Fruit fly (Drosophila melanogaster) whole organism, prepupa: ENCODE measurements around the gene CG33688.

ENCODE experiments used
- Blimp-1 ChIP-seq: fragments of 200-800 bp; sonication (Bioruptor generic); optimal IDR thresholded peaks from 3 replicates; lab custom pipeline; 2017; ENCODE audit warnings: missing biosample characterization, missing genetic modification characterization, mild to moderate bottlenecking, moderate library complexity, missing genetic modification reagents
- CG10631 ChIP-seq: fragments of 200-800 bp; sonication (Bioruptor generic); optimal IDR thresholded peaks from 2 replicates; lab custom pipeline; 2016; ENCODE audit warnings: missing biosample characterization, missing genetic modification characterization
- CG11294 ChIP-seq: fragments of 200-800 bp; sonication (Bioruptor generic); IDR thresholded peaks from 2 replicates; pipeline ENCODE4 v1.3.6; 2022; ENCODE audit warnings: missing biosample characterization, missing genetic modification characterization
- CG11762 ChIP-seq: fragments of 200-800 bp; sonication (Bioruptor generic); optimal IDR thresholded peaks from 3 replicates; lab custom pipeline; 2016; ENCODE audit warnings: missing biosample characterization, missing genetic modification characterization; ENCODE audit not compliant: insufficient read depth
- CG11902 ChIP-seq: fragments of 200-800 bp; sonication (Bioruptor generic); optimal IDR thresholded peaks from 3 replicates; lab custom pipeline; 2016; ENCODE audit warnings: missing biosample characterization, missing genetic modification characterization
- CG1621 ChIP-seq: fragments of 200-800 bp; sonication (Bioruptor generic); optimal IDR thresholded peaks from 3 replicates; lab custom pipeline; 2018; ENCODE audit warnings: missing biosample characterization, mild to moderate bottlenecking, missing genetic modification characterization
- CG16779 ChIP-seq: fragments of 200-800 bp; sonication (Bioruptor generic); optimal IDR thresholded peaks from 3 replicates; lab custom pipeline; 2017; ENCODE audit warnings: missing biosample characterization, mild to moderate bottlenecking, missing genetic modification characterization
- CG3032 ChIP-seq: fragments of 200-800 bp; optimal IDR thresholded peaks from 2 replicates; lab custom pipeline; 2019; ENCODE audit warnings: missing biosample characterization, mild to moderate bottlenecking, missing genetic modification characterization, moderate library complexity
- CG34406 ChIP-seq: fragments of 200-800 bp; sonication (Bioruptor generic); optimal IDR thresholded peaks from 3 replicates; lab custom pipeline; 2016; ENCODE audit warnings: missing biosample characterization, missing genetic modification characterization
- CG3919 ChIP-seq: fragments of 200-800 bp; sonication (Bioruptor generic); optimal IDR thresholded peaks from 3 replicates; lab custom pipeline; 2016; ENCODE audit warnings: missing biosample characterization, missing genetic modification characterization
- CG4318 ChIP-seq: fragments of 200-800 bp; sonication (Bioruptor generic); optimal IDR thresholded peaks from 3 replicates; lab custom pipeline; 2017; ENCODE audit warnings: missing biosample characterization, mild to moderate bottlenecking, missing genetic modification characterization
- CG6163 ChIP-seq: fragments of 200-800 bp; sonication (Bioruptor generic); IDR thresholded peaks from 3 replicates; pipeline ENCODE4 v1.3.6; 2022; ENCODE audit warnings: missing biosample characterization, missing genetic modification characterization
- CG6276 ChIP-seq: fragments of 200-800 bp; sonication (Bioruptor generic); optimal IDR thresholded peaks from 2 replicates; lab custom pipeline; 2017; ENCODE audit warnings: missing biosample characterization, mild to moderate bottlenecking, missing genetic modification characterization
- CG6808 ChIP-seq: fragments of 200-800 bp; sonication (Bioruptor generic); optimal IDR thresholded peaks from 3 replicates; lab custom pipeline; 2017; ENCODE audit warnings: missing biosample characterization, missing genetic modification characterization, mild to moderate bottlenecking, moderate library complexity, missing genetic modification reagents
- CG6854 ChIP-seq: fragments of 200-800 bp; sonication (Bioruptor generic); optimal IDR thresholded peaks from 2 replicates; lab custom pipeline; 2017; ENCODE audit warnings: missing biosample characterization, mild to moderate bottlenecking, missing genetic modification characterization
- CG7368 ChIP-seq: fragments of 200-800 bp; sonication (Bioruptor generic); optimal IDR thresholded peaks from 3 replicates; lab custom pipeline; 2016; ENCODE audit warnings: missing biosample characterization, missing genetic modification characterization
- CG8119 ChIP-seq: fragments of 200-800 bp; sonication (Bioruptor generic); IDR thresholded peaks from 3 replicates; pipeline ENCODE4 v1.3.6; 2022; ENCODE audit warnings: missing biosample characterization, missing genetic modification characterization
- CG8319 ChIP-seq: fragments of 200-800 bp; sonication (Bioruptor generic); optimal IDR thresholded peaks from 3 replicates; lab custom pipeline; 2016; ENCODE audit warnings: missing biosample characterization, missing genetic modification characterization
- CG8632 ChIP-seq: fragments of 200-800 bp; sonication (Bioruptor generic); optimal IDR thresholded peaks from 3 replicates; lab custom pipeline; 2016; ENCODE audit warnings: missing biosample characterization, missing genetic modification characterization
- Eip78C ChIP-seq: fragments of 200-800 bp; sonication (Bioruptor generic); peaks from one replicate; lab custom pipeline; 2016; ENCODE audit warnings: missing biosample characterization, missing genetic modification characterization
- Ets21C ChIP-seq: fragments of 200-800 bp; sonication (Bioruptor generic); optimal IDR thresholded peaks from 3 replicates; lab custom pipeline; 2016; ENCODE audit warnings: missing biosample characterization, missing genetic modification characterization
- Ets96B ChIP-seq: fragments of 200-800 bp; optimal IDR thresholded peaks from 2 replicates; lab custom pipeline; 2019; ENCODE audit warnings: missing biosample characterization, mild to moderate bottlenecking, missing genetic modification characterization, moderate library complexity
- Gug ChIP-seq: fragments of 200-800 bp; sonication (Bioruptor generic); IDR thresholded peaks from 2 replicates; pipeline ENCODE4 v1.3.6; 2022; ENCODE audit warnings: missing biosample characterization, missing genetic modification characterization
- Hr38 ChIP-seq: sonication (Bioruptor generic); optimal IDR thresholded peaks from 2 replicates; lab custom pipeline; 2016; ENCODE audit warnings: missing biosample characterization, missing genetic modification characterization
- Hr4 ChIP-seq: fragments of 200-800 bp; sonication (Bioruptor generic); optimal IDR thresholded peaks from 3 replicates; lab custom pipeline; 2016; ENCODE audit warnings: missing biosample characterization, missing genetic modification characterization
- Met ChIP-seq: fragments of 200-800 bp; sonication (Bioruptor generic); optimal IDR thresholded peaks from 3 replicates; lab custom pipeline; 2016; ENCODE audit warnings: missing biosample characterization, missing genetic modification characterization
- OdsH ChIP-seq: fragments of 200-800 bp; sonication (Bioruptor generic); optimal IDR thresholded peaks from 3 replicates; lab custom pipeline; 2016; ENCODE audit warnings: missing biosample characterization, missing genetic modification characterization
- Smox ChIP-seq: fragments of 200-800 bp; sonication (Bioruptor generic); optimal IDR thresholded peaks from 3 replicates; lab custom pipeline; 2016; ENCODE audit warnings: missing biosample characterization, missing genetic modification characterization
- Sox102F ChIP-seq: fragments of 200-800 bp; sonication (Bioruptor generic); optimal IDR thresholded peaks from 2 replicates; lab custom pipeline; 2016; ENCODE audit warnings: missing biosample characterization, mild to moderate bottlenecking, missing genetic modification characterization
- Sox14 ChIP-seq: fragments of 200-800 bp; sonication (Bioruptor generic); optimal IDR thresholded peaks from 3 replicates; lab custom pipeline; 2016; ENCODE audit warnings: missing biosample characterization, missing genetic modification characterization
- Sox15 ChIP-seq: fragments of 200-800 bp; sonication (Bioruptor generic); optimal IDR thresholded peaks from 3 replicates; lab custom pipeline; 2016; ENCODE audit warnings: missing biosample characterization, missing genetic modification characterization
- achi ChIP-seq: fragments of 200-800 bp; sonication (Bioruptor generic); optimal IDR thresholded peaks from 3 replicates; lab custom pipeline; 2016; ENCODE audit warnings: missing biosample characterization, missing genetic modification characterization
- acj6 ChIP-seq: fragments of 200-800 bp; sonication (Bioruptor generic); optimal IDR thresholded peaks from 3 replicates; lab custom pipeline; 2016; ENCODE audit warnings: missing biosample characterization, missing genetic modification characterization
- cyc ChIP-seq: fragments of 200-800 bp; sonication (Bioruptor generic); optimal IDR thresholded peaks from 3 replicates; lab custom pipeline; 2016; ENCODE audit warnings: missing biosample characterization, missing genetic modification characterization
- dsx ChIP-seq: fragments of 200-800 bp; optimal IDR thresholded peaks from 3 replicates; lab custom pipeline; 2019; ENCODE audit warnings: missing biosample characterization, mild to moderate bottlenecking, missing genetic modification characterization, moderate library complexity; ENCODE audit not compliant: poor library complexity, severe bottlenecking
- eg ChIP-seq: fragments of 200-800 bp; sonication (Bioruptor generic); IDR thresholded peaks from 3 replicates; pipeline ENCODE4 v1.3.6; 2022; ENCODE audit warnings: missing biosample characterization, missing genetic modification characterization
- esn ChIP-seq: fragments of 200-800 bp; sonication (Bioruptor generic); optimal IDR thresholded peaks from 2 replicates; lab custom pipeline; 2016; ENCODE audit warnings: missing biosample characterization, mild to moderate bottlenecking, missing genetic modification characterization, moderate library complexity
- fd59A ChIP-seq: fragments of 200-800 bp; sonication (Bioruptor generic); optimal IDR thresholded peaks from 2 replicates; lab custom pipeline; 2017; ENCODE audit warnings: missing biosample characterization, mild to moderate bottlenecking, missing genetic modification characterization, missing genetic modification reagents
- fd85E ChIP-seq: fragments of 200-800 bp; sonication (Bioruptor generic); optimal IDR thresholded peaks from 3 replicates; lab custom pipeline; 2016; ENCODE audit warnings: missing biosample characterization, missing genetic modification characterization
- fkh ChIP-seq: fragments of 200-800 bp; sonication (Bioruptor generic); optimal IDR thresholded peaks from 3 replicates; lab custom pipeline; 2017; ENCODE audit warnings: missing biosample characterization, mild to moderate bottlenecking, missing genetic modification characterization, moderate library complexity
- lz ChIP-seq: fragments of 200-800 bp; sonication (Bioruptor generic); optimal IDR thresholded peaks from 3 replicates; lab custom pipeline; 2016; ENCODE audit warnings: missing biosample characterization, missing genetic modification characterization
- salr ChIP-seq, 2 experiments: fragments of 200-800 bp; sonication (Bioruptor generic); optimal IDR thresholded peaks; 3 replicates each; lab custom pipeline; 2016 to 2018; ENCODE audit warnings: missing biosample characterization in 2 of 2, missing genetic modification characterization in 2 of 2, mild to moderate bottlenecking in 1 of 2
- spab ChIP-seq: fragments of 200-800 bp; sonication (Bioruptor generic); optimal IDR thresholded peaks from 2 replicates; lab custom pipeline; 2017; ENCODE audit warnings: missing biosample characterization, mild to moderate bottlenecking, missing genetic modification characterization, missing genetic modification reagents
- ss ChIP-seq, 2 experiments: fragments of 200-800 bp; sonication (Bioruptor generic); optimal IDR thresholded peaks; 2 replicates in 1 of 2; 3 replicates in 1 of 2; lab custom pipeline; 2017 to 2018; ENCODE audit warnings: mild to moderate bottlenecking in 2 of 2, missing biosample characterization in 2 of 2, missing genetic modification characterization in 2 of 2, moderate library complexity in 1 of 2
- svp ChIP-seq: fragments of 200-800 bp; sonication (Bioruptor generic); peaks from one replicate; lab custom pipeline; 2016; ENCODE audit warnings: missing biosample characterization, missing genetic modification characterization
- topi ChIP-seq: fragments of 200-800 bp; sonication (Bioruptor generic); optimal IDR thresholded peaks from 3 replicates; lab custom pipeline; 2016; ENCODE audit warnings: missing biosample characterization, missing genetic modification characterization

Gene CG33688

DNA sequence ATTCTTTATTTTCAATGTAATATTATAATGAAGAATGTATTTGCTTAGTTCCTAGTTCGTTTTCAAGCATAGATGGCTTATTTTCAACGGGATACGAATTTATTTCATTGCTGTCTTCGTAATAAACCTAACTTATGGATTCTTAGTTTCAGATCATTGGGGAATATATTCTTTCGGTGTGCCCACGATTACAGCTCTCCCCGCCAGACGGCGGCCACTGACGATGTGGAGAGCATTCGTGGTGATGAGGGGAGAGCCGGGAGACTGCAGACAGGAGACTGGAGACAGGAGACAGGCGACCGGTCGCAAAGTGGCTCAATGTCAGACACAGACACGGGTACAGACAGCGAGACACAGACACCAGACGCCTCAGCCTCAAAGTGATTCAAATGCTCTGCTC, 21.7 kb upstream of the CG33688 start (continued):
- TF ChIP-seq esn (GFP tag; lab: Kevin White, UChicago) = no peak
- TF ChIP-seq CG7368 = peak; percentile 3
- TF ChIP-seq CG4318 (GFP tag; lab: Kevin White, UChicago) = no peak
- TF ChIP-seq achi (GFP tag; lab: Kevin White, UChicago) = peak; percentile 11
- TF ChIP-seq CG11762 = no peak
- no peak for TF ChIP-seq CG8119 (GFP tag; lab: Robert Waterston, UW)
- TF ChIP-seq svp = peak; percentile 15
- no peak for TF ChIP-seq Sox15 (GFP tag; lab: Kevin White, UChicago)
- no peak for TF ChIP-seq fd59A (GFP tag; lab: Kevin White, UChicago)
- TF ChIP-seq topi (GFP tag; lab: Kevin White, UChicago) = peak; percentile 10
- no peak for TF ChIP-seq lz
- TF ChIP-seq cyc (GFP tag; lab: Kevin White, UChicago) = no peak
- TF ChIP-seq Blimp-1 (GFP tag; lab: Kevin White, UChicago) = peak; percentile 22
- no peak for TF ChIP-seq eg (GFP tag; lab: Robert Waterston, UW)
- no peak for TF ChIP-seq CG16779
- no peak for TF ChIP-seq CG1621 (tag; lab: Kevin White, UChicago)
- TF ChIP-seq CG34406 (GFP tag; lab: Kevin White, UChicago) = peak; percentile 0
- TF ChIP-seq fd85E (GFP tag; lab: Kevin White, UChicago) = no peak
- peak; percentile 12 for TF ChIP-seq CG8632 (GFP tag; lab: Kevin White, UChicago)
- peak; percentile 23 for TF ChIP-seq Sox102F (GFP tag; lab: Kevin White, UChicago)
- TF ChIP-seq CG10631 (GFP tag; lab: Kevin White, UChicago) = peak; percentile 24
- TF ChIP-seq, all 60 proteins: peak for 19

DNA sequence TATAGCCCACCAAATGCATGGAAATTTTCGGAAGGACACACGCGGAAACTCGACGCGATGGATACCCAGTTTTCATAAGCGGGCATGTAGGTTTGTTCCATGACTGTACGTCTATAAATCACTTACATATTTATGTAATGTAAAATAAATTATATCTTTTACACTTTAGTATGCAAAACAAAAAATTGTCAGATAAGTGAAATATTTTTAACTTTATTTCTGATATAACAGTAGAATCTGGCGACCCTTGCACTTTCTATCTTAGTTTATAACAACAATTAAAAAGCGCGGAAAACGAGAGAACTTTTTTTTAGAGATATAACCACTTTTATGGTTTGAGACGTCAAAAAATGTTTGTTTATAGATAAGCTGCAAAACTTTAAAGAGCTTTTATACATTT, 21.3 kb upstream of the CG33688 start:
- TF ChIP-seq CG11902 (GFP tag; lab: Kevin White, UChicago) (no peak), CG3919 (GFP tag; lab: Kevin White, UChicago) (no peak), Ets96B (no peak), CG6808 (GFP tag; lab: Kevin White, UChicago) (no peak)

DNA sequence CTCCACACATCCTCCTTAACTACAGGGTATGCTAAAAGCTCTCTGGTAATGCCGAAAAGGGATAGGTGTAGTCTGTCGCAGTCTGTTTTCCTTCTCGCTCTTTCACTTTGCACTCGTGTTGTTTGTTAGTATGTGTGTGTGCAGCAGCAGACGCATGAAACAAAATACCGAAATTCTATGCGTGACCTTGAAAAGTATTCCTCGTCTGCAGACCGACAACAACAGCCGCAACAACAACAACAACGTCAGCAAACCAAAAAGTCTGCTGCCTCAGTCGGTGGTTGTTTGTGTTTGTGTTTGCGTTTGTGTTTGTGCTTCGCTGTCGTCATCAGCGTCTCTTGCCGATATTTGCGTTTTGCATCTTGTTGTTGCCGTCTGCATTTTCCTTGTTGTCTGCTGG, 20.6 kb upstream of the CG33688 start:
- TF ChIP-seq CG8119 (GFP tag; lab: Robert Waterston, UW) (no peak), CG6163 (GFP tag; lab: Robert Waterston, UW) (peak; percentile 56), topi (GFP tag; lab: Kevin White, UChicago) (no peak), CG8319 (GFP tag; lab: Kevin White, UChicago) (no peak), Gug (GFP tag; lab: Robert Waterston, UW) (no peak), acj6 (GFP tag; lab: Kevin White, UChicago) (no peak), svp (peak; percentile 76), Sox15 (GFP tag; lab: Kevin White, UChicago) (no peak), CG6854 (GFP tag; lab: Kevin White, UChicago) (peak; percentile 19), CG8632 (GFP tag; lab: Kevin White, UChicago) (no peak), Met (no peak), fd59A (GFP tag; lab: Kevin White, UChicago) (no peak), CG11902 (GFP tag; lab: Kevin White, UChicago) (no peak), CG11762 (no peak), fkh (GFP tag; lab: Kevin White, UChicago) (peak; percentile 55), OdsH (GFP tag; lab: Kevin White, UChicago) (no peak), achi (GFP tag; lab: Kevin White, UChicago) (no peak), salr (GFP tag; optimal IDR thresholded peaks at IDR 0.05; lab: Kevin White, UChicago) (no peak), spab (GFP tag; lab: Kevin White, UChicago) (no peak), Hr4 (GFP tag; lab: Kevin White, UChicago) (no peak), dsx (GFP tag; lab: Kevin White, UChicago) (peak; percentile 62), CG11294 (no peak), CG34406 (GFP tag; lab: Kevin White, UChicago) (no peak), Ets96B (no peak), CG3032 (tag; lab: Kevin White, UChicago) (no peak), CG6276 (no peak), eg (GFP tag; lab: Robert Waterston, UW) (no peak), Ets21C (GFP tag; lab: Kevin White, UChicago) (no peak), CG7368 (no peak), CG16779 (no peak), Smox (GFP tag; lab: Kevin White, UChicago) (no peak), CG6808 (GFP tag; lab: Kevin White, UChicago) (no peak), Sox14 (GFP tag; lab: Kevin White, UChicago) (no peak), ss (GFP tag; optimal IDR thresholded peaks at IDR 0.05; lab: Kevin White, UChicago) (peak; percentile 26 to 50), Hr38 (GFP tag; lab: Kevin White, UChicago) (no peak), Eip78C (no peak), CG3919 (GFP tag; lab: Kevin White, UChicago) (no peak)
